Fruit fly (Drosophila melanogaster): ENCODE measurements around the gene sordd1.

Gene sordd1

DNA sequence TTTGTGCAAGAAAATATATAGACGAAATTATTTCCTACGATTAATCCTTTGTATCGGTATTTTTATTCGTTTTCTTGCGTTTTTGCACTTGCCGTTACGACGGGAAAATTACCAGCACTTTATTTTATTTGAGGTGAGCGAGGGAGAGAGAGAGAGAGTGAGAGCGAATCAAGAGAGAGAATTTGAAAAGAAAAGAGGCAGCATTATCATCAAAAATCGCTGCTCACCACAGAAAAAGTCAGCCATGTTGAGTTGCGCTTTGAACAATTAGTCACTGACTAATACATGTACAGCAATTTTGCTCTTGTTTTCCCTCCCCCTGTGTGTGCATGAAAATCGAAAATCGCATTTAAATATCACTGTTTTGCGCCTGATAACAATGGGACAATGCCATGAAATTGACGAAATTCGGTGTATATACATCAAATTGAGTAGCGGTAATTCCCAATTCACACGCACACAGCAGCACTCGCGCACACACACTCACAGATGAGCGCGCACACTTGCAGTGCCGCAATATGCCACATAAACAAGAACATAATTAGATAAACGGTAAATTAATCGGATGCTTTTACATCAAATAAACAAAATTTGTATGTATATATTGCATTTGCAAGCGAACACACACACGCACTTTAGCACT is 38.9 kb upstream of the sordd1 start:
- TF ChIP-seq gl (tag; optimal IDR thresholded peaks at IDR 0.05) (peak; percentile 1), fd96Ca (GFP tag; IDR thresholded peaks at IDR 0.05) (no peak), Ets98B (GFP tag; IDR thresholded peaks at IDR 0.05) (peak; percentile 48; the same call in 1 of the 2 replicates), CG12605 (GFP tag; IDR thresholded peaks at IDR 0.05) (peak; percentile 58; the same call in 1 of the 2 replicates), CG4496 (GFP tag; IDR thresholded peaks at IDR 0.05) (0 out of 3 replicates have a peak, but pooled peaks have one; percentile 13), Snoo (tag; optimal IDR thresholded peaks at IDR 0.05) (no peak)

DNA sequence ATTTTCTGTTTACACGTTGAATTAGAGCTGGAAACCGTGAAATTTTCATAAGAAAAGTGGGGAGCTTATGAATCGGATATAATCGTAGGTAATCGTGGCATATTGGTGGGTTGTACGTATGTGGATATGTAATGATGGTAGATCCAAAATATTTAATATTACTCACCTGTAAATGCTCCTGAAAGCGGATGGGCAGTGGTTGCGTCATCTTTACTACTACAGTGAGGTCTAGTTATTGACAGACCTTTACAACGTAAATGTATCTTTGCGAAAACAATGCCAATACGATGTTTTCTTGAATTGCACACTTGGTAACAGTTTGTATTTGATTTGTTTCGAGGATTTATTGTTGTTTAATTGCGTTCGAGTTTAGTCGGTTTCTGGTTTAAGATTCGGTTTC is 38.1 kb upstream of the sordd1 start:
- TF ChIP-seq CG34367 (tag; optimal IDR thresholded peaks at IDR 0.05), result no peak

DNA sequence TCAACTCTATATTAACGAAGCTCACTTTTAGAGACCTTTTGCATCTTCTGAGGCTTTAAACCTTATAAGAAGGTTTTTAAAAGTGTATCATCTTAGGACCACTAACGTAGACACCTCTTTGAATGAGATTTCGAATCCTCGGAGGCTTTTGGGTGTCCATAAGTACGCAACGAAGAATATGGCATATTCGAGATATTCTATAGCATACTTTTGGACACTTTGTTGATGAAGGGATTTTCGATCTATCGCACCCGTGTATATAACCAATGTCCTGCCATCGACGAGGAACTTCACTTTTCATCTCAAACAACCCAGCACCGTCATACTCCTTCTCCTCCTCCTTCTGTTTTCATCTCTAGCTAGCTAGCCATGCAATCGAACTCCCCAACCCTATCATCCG is 26.5 kb upstream of the sordd1 start:
- no peak for TF ChIP-seq gl (tag; optimal IDR thresholded peaks at IDR 0.05)
- TF ChIP-seq CG17806 (tag; optimal IDR thresholded peaks at IDR 0.05), result no peak
- no peak for TF ChIP-seq CG10348 (GFP tag; IDR thresholded peaks at IDR 0.05)
- no peak for TF ChIP-seq CG4496 (GFP tag; IDR thresholded peaks at IDR 0.05)
- no peak for TF ChIP-seq Pif1A (GFP tag; optimal IDR thresholded peaks at IDR 0.05)
- TF ChIP-seq CG15710 (tag; optimal IDR thresholded peaks at IDR 0.05), result no peak
- TF ChIP-seq CG9948 (tag; optimal IDR thresholded peaks at IDR 0.05), result no peak
- no peak for TF ChIP-seq CG8159 (tag; optimal IDR thresholded peaks at IDR 0.05)
- no peak for TF ChIP-seq EcR (GFP tag; optimal IDR thresholded peaks at IDR 0.05)
- TF ChIP-seq CG32121 (GFP tag; IDR thresholded peaks at IDR 0.05), result no peak

DNA sequence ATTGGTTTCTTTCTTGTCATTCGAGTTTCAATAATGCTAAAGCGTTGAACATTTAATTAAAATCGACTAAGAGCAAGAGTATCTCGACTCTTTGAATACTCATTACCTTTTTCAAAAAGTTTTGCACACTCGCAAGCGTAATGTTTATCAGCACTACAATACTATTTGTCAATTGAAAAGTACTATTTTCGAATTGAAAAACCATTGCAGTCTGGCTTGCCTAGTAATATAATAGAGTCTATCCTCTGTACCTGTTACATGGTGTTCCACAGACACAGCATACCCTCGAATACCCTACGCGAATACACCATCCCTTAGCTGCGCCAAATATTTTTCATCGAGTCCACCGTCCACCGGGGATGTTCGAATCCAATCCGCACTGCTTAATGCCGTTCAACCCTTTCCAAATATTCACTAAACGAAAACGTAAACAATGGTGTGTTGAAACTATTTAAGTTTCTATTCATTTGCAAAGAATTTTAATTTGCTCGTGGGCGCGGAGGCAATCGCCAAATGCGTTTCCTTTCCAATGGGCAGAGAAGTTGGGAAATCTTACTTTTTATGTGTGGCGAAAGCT is 22.9 kb upstream of the sordd1 start:
- TF ChIP-seq Snoo (tag; optimal IDR thresholded peaks at IDR 0.05), result no peak
- no peak for TF ChIP-seq Pif1B (GFP tag; optimal IDR thresholded peaks at IDR 0.05)
- TF ChIP-seq CG14655 (GFP tag; optimal IDR thresholded peaks at IDR 0.05), result no peak
- no peak for TF ChIP-seq CG4496 (GFP tag; IDR thresholded peaks at IDR 0.05)
- no peak for TF ChIP-seq EcR (GFP tag; optimal IDR thresholded peaks at IDR 0.05)
- no peak for TF ChIP-seq CG17806 (tag; optimal IDR thresholded peaks at IDR 0.05)
- TF ChIP-seq CG15710 (tag; optimal IDR thresholded peaks at IDR 0.05), result no peak
- TF ChIP-seq CG34367 (tag; optimal IDR thresholded peaks at IDR 0.05), result no peak
- no peak for TF ChIP-seq gl (tag; optimal IDR thresholded peaks at IDR 0.05)
- no peak for TF ChIP-seq CG9948 (tag; optimal IDR thresholded peaks at IDR 0.05)
- TF ChIP-seq rn (GFP tag; IDR thresholded peaks at IDR 0.05), result no peak
- no peak for TF ChIP-seq D1 (tag; optimal IDR thresholded peaks at IDR 0.05)
- TF ChIP-seq CG12605 (GFP tag; IDR thresholded peaks at IDR 0.05), result no peak
- no peak for TF ChIP-seq Pif1A (GFP tag; optimal IDR thresholded peaks at IDR 0.05)
- no peak for TF ChIP-seq fd96Ca (GFP tag; IDR thresholded peaks at IDR 0.05)
- no peak for TF ChIP-seq CG13204 (GFP tag; optimal IDR thresholded peaks at IDR 0.05)

DNA sequence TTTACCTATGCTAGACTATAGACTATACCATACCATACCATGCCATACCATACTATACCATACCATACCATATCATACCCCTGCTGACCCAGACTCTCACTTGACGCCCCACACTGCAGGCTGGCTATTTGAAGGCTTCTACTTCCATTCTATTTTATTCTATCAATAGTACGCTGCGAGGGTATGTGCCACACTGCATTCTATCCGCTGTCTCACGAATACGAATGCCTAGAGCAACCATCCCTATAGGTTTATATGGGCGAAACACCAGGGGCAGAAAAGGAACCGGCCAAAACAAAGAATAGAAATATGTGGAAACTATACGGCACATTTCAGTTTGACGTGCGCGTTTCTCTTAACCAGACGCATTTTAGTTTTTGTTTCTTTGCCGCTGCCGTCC is 22.0 kb upstream of the sordd1 start:
- no peak for TF ChIP-seq gl (tag; optimal IDR thresholded peaks at IDR 0.05)
- TF ChIP-seq CG14655 (GFP tag; optimal IDR thresholded peaks at IDR 0.05), result no peak
- no peak for TF ChIP-seq CG32121 (GFP tag; IDR thresholded peaks at IDR 0.05)
- TF ChIP-seq CG34367 (tag; optimal IDR thresholded peaks at IDR 0.05), result no peak
- TF ChIP-seq CG9948 (tag; optimal IDR thresholded peaks at IDR 0.05), result no peak
- no peak for TF ChIP-seq fd96Ca (GFP tag; IDR thresholded peaks at IDR 0.05)
- TF ChIP-seq Pif1A (GFP tag; optimal IDR thresholded peaks at IDR 0.05), result no peak
- no peak for TF ChIP-seq D1 (tag; optimal IDR thresholded peaks at IDR 0.05)
- no peak for TF ChIP-seq CG17806 (tag; optimal IDR thresholded peaks at IDR 0.05)
- TF ChIP-seq EcR (GFP tag; optimal IDR thresholded peaks at IDR 0.05), result no peak
- no peak for TF ChIP-seq CG4496 (GFP tag; IDR thresholded peaks at IDR 0.05)
- TF ChIP-seq CG15710 (tag; optimal IDR thresholded peaks at IDR 0.05), result no peak
- no peak for TF ChIP-seq Snoo (tag; optimal IDR thresholded peaks at IDR 0.05)
- no peak for TF ChIP-seq Pif1B (GFP tag; optimal IDR thresholded peaks at IDR 0.05)
- no peak for TF ChIP-seq CG10348 (GFP tag; IDR thresholded peaks at IDR 0.05)
- no peak for TF ChIP-seq rn (GFP tag; IDR thresholded peaks at IDR 0.05)

DNA sequence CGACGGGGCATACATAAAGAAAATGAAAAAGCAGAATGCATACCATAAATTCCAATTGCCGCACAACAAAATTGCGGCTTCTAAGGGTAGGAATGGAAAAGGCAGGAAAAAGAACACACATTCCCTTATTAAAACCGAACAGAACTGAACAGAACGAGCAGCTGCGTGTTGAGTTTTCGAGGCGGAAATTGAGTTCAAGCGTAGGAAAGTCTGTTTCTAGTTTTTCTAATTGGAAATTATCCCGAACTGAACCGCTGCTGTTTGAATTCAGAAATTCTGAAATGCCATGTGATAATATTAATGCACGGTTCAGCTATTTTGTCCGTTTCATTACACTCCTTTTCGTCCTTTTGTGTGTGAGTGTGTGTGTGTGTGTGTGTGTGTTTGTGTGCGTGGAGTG is 21.1 kb upstream of the sordd1 start:
- TF ChIP-seq CG12605 (GFP tag; IDR thresholded peaks at IDR 0.05) (no peak), CG8159 (tag; optimal IDR thresholded peaks at IDR 0.05) (no peak), CG8301 (tag; optimal IDR thresholded peaks at IDR 0.05) (no peak), CG9948 (tag; optimal IDR thresholded peaks at IDR 0.05) (no peak), CG4496 (GFP tag; IDR thresholded peaks at IDR 0.05) (no peak), CG34367 (tag; optimal IDR thresholded peaks at IDR 0.05) (no peak), Ets98B (GFP tag; IDR thresholded peaks at IDR 0.05) (no peak), CG17806 (tag; optimal IDR thresholded peaks at IDR 0.05) (no peak), CG10348 (GFP tag; IDR thresholded peaks at IDR 0.05) (no peak), Pif1A (GFP tag; optimal IDR thresholded peaks at IDR 0.05) (no peak), CG15710 (tag; optimal IDR thresholded peaks at IDR 0.05) (no peak)

DNA sequence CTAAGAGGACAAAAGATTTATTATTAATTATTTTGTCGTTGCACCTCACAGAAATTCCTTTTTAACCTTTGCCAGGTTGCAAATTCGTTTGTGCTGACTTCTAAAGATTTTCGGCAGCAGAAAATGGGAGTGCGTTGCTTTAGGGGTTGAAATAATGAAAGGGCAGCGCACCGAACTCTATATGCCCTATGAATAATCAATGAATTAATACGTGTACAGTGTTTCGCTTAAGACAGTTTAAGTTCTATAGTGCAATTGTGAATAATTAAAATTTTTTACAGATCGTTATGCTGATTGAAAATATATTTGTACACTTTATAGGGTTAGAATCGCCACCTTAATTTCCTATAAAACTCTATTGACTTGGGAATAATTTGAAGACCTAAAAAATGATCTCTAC is 20.3 kb upstream of the sordd1 start:
- TF ChIP-seq Snoo (tag; optimal IDR thresholded peaks at IDR 0.05) (no peak), fd96Ca (GFP tag; IDR thresholded peaks at IDR 0.05) (no peak), CG8159 (tag; optimal IDR thresholded peaks at IDR 0.05) (no peak), CG12605 (GFP tag; IDR thresholded peaks at IDR 0.05) (no peak), Ets98B (GFP tag; IDR thresholded peaks at IDR 0.05) (no peak), CG9948 (tag; optimal IDR thresholded peaks at IDR 0.05) (no peak), CG32121 (GFP tag; IDR thresholded peaks at IDR 0.05) (no peak), gl (tag; optimal IDR thresholded peaks at IDR 0.05) (no peak), CG17806 (tag; optimal IDR thresholded peaks at IDR 0.05) (no peak)

Data from whole organism, pupa.